Worm (Caenorhabditis elegans) whole organism, L3 larva: ENCODE results near the gene rnp-7.

Experiments used
- ama-1 ChIP-seq: fragments of 150-350 bp; optimal IDR thresholded peaks from 2 replicates; lab custom pipeline; 2018
- fkh-10 ChIP-seq: sonication (generic microtip); optimal IDR thresholded peaks from 2 replicates; lab custom pipeline; 2017; ENCODE audit warnings: missing biosample characterization, missing genetic modification reagents, missing genetic modification characterization
- nhr-12 ChIP-seq: fragments of 150-350 bp; optimal IDR thresholded peaks from 2 replicates; lab custom pipeline; 2014; ENCODE audit warnings: missing biosample characterization, missing genetic modification characterization
- snpc-4 ChIP-seq: fragments of 150-350 bp; optimal IDR thresholded peaks from 2 replicates; lab custom pipeline; 2014; ENCODE audit warnings: missing biosample characterization, missing genetic modification characterization
- unc-39 ChIP-seq: sonication (generic microtip); optimal IDR thresholded peaks from 4 replicates; lab custom pipeline; 2017; ENCODE audit warnings: missing biosample characterization, missing genetic modification characterization
- unc-62 ChIP-seq: fragments of 150-350 bp; sonication (generic microtip); optimal IDR thresholded peaks from 4 replicates; lab custom pipeline; 2014; ENCODE audit warnings: missing biosample characterization, missing genetic modification reagents, missing genetic modification characterization
- zag-1 ChIP-seq: fragments of 150-350 bp; optimal IDR thresholded peaks from 2 replicates; lab custom pipeline; 2014; ENCODE audit warnings: missing biosample characterization, missing genetic modification characterization
- ztf-11 ChIP-seq: fragments of 150-350 bp; optimal IDR thresholded peaks from 2 replicates; lab custom pipeline; 2014; ENCODE audit warnings: missing biosample characterization, missing genetic modification characterization

- TF ChIP-seq ama-1 (lab: Kevin White, UChicago) (peak; percentile 91), unc-39 (tag; lab: Kevin White, UChicago) (no peak), ztf-11 (tag; lab: Kevin White, UChicago) (no peak), zag-1 (tag; lab: Kevin White, UChicago) (no peak), snpc-4 (tag; lab: Kevin White, UChicago) (peak; percentile 98), unc-62 (GFP tag; lab: Kevin White, UChicago) (no peak), nhr-12 (tag; lab: Kevin White, UChicago) (no peak), fkh-10 (GFP tag; lab: Kevin White, UChicago) (no peak)
These were observed 19.7 kb downstream of the rnp-7 start for ce11 chrIII:7141285-7141715.
